Worm (Caenorhabditis elegans) whole organism, early embryonic: Measurements from ENCODE around the gene pccb-1.

ENCODE experiments used
- ama-1 ChIP-seq: fragments of 150-350 bp; optimal IDR thresholded peaks from 2 replicates; lab custom pipeline; 2014
- ceh-13 ChIP-seq: fragments of 200-800 bp; sonication (Bioruptor generic); optimal IDR thresholded peaks from 2 replicates; lab custom pipeline; 2018; ENCODE audit warnings: mild to moderate bottlenecking, missing genetic modification characterization, missing compliant biosample characterization
- ets-7 ChIP-seq: sonication (generic microtip); optimal IDR thresholded peaks from 2 replicates; lab custom pipeline; 2016; ENCODE audit warnings: missing genotype, missing genetic modification characterization, missing compliant biosample characterization
- flt-1 ChIP-seq: fragments of 200-800 bp; sonication (Bioruptor generic); IDR thresholded peaks from 2 replicates; pipeline ENCODE4 v1.3.6; 2022; ENCODE audit warnings: missing genetic modification characterization, missing compliant biosample characterization
- scrt-1 ChIP-seq: fragments of 200-800 bp; sonication (Bioruptor generic); IDR thresholded peaks from 2 replicates; pipeline ENCODE4 v1.3.6; 2022; ENCODE audit warnings: missing genetic modification characterization, missing compliant biosample characterization
- tbx-11 ChIP-seq: fragments of 200-800 bp; sonication (Bioruptor generic); IDR thresholded peaks from 2 replicates; pipeline ENCODE4 v1.3.6; 2022; ENCODE audit warnings: missing genetic modification characterization, missing compliant biosample characterization
- tbx-37 ChIP-seq: fragments of 200-800 bp; sonication (Bioruptor generic); conservative IDR thresholded peaks from 2 replicates; pipeline ENCODE4 v1.3.6; 2022; ENCODE audit warnings: missing genetic modification reagents, missing genetic modification characterization, missing compliant biosample characterization

DNA sequence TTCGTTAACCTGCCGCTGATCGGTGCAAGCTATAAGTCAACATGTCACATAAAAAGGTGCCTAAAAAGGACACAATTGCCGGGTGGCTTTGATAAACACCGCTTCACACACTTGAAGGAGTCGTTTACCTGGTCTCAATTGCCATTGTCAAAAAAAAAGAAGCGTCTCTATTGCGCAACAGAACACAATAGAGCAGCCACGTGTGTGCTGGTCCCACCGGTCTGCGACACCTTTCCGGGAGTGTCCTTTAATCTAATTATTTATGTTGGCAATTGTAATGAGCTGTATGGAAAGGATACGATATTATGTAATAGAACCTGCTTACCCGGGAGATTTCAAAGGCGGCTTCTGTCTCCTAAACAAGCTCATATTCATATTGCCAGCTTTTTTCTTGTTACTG lies 27.7 kb upstream of the pccb-1 start:
- TF ChIP-seq tbx-11 (GFP tag; lab: Robert Waterston, UW): no peak
- TF ChIP-seq ama-1 (lab: Kevin White, UChicago): no peak
- no peak for TF ChIP-seq ets-7
- TF ChIP-seq tbx-37 (GFP tag; lab: Robert Waterston, UW): no peak
- no peak for TF ChIP-seq ceh-13 (GFP tag; lab: Kevin White, UChicago)
- no peak for TF ChIP-seq flt-1 (GFP tag; lab: Robert Waterston, UW)
- TF ChIP-seq scrt-1 (GFP tag; lab: Robert Waterston, UW): no peak
